Worm (Caenorhabditis elegans): Measurements from ENCODE around the gene dsc-1.

DNA sequence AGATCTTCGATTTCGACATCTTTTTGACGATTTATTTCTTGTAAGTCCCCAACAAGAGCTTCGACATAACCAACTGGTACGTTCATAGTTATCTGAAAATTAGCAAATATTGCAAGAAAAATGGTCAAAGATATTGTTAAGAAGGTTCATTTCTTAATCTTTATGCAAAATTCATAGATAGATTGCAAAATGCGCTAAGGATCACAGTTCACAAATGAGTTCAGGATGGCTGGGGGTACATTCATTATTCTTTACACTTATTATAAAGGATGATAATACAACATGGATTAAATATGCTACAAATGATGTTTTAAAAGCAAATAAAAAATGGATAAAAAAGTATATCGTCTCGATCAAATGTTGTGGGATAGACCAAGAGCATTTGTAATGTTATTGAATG lies 22.1 kb upstream of the dsc-1 start, which contains the start of gene H03G16.5:
- TF ChIP-seq ama-1 (optimal IDR thresholded peaks at IDR 0.05), result no peak
- no peak for TF ChIP-seq tra-1 (GFP tag; IDR thresholded peaks at IDR 0.05)
- no peak for TF ChIP-seq dmd-9 (GFP tag; IDR thresholded peaks at IDR 0.05)
- no peak for TF ChIP-seq lin-1 (GFP tag; IDR thresholded peaks at IDR 0.05)
- no peak for TF ChIP-seq aly-2 (tag; optimal IDR thresholded peaks at IDR 0.05)
- no peak for TF ChIP-seq mep-1 (tag; optimal IDR thresholded peaks at IDR 0.05)
- TF ChIP-seq lir-3 (tag; optimal IDR thresholded peaks at IDR 0.05), result no peak
- TF ChIP-seq fkh-10 (GFP tag; optimal IDR thresholded peaks at IDR 0.05), result no peak
- TF ChIP-seq ZK546.5 (tag; optimal IDR thresholded peaks at IDR 0.05), result no peak

All from whole organism, L4 larva.